Worm (Caenorhabditis elegans): Measurements from ENCODE around the gene F53C3.1.

ce11 chrII:3864652-3865051, 47.2 kb upstream of the F53C3.1 start, which contains the start of gene nhr-261:
- TF ChIP-seq drap-1 (GFP tag; optimal IDR thresholded peaks at IDR 0.05): no peak
- TF ChIP-seq ces-1 (GFP tag; optimal IDR thresholded peaks at IDR 0.05): no peak
- no peak for TF ChIP-seq ceh-39 (tag; optimal IDR thresholded peaks at IDR 0.05)
